Worm (Caenorhabditis elegans): Measurements from ENCODE around the gene B0228.8.

DNA sequence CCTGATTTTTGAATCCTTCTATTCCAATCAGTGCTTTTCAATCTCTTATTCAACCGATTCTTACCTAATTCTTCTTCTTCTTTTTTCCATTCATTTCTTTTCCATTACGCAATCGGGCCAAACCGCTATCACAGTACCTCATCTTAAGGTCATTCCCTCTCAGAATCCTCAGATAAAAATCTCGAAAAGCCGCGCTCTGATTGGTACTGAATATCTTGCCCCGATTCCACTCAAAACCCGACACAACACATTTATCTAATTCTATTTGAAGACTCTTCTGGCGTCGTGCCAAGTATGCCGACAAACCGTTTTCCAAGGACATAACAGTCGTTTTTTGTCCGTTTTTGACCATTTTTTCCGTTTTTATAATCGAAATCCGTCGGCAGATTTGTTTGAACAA, 40.6 kb upstream of the B0228.8 start:
- TF ChIP-seq tab-1 (GFP tag; IDR thresholded peaks at IDR 0.05): no peak
- TF ChIP-seq klf-2 (GFP tag; conservative IDR thresholded peaks at IDR 0.05): no peak
- no peak for TF ChIP-seq flt-1 (GFP tag; IDR thresholded peaks at IDR 0.05)
- no peak for TF ChIP-seq T22C8.4 (GFP tag; IDR thresholded peaks at IDR 0.05)
- TF ChIP-seq med-1 (GFP tag; optimal IDR thresholded peaks at IDR 0.05; ENCODE audit: insufficient read depth): no peak
